Fruit fly (Drosophila melanogaster): ENCODE data around the gene Sap47.
A peak's percentile ranks its signal among the peaks of the same experiment; 100 is the strongest.

The Sap47 gene

DNA sequence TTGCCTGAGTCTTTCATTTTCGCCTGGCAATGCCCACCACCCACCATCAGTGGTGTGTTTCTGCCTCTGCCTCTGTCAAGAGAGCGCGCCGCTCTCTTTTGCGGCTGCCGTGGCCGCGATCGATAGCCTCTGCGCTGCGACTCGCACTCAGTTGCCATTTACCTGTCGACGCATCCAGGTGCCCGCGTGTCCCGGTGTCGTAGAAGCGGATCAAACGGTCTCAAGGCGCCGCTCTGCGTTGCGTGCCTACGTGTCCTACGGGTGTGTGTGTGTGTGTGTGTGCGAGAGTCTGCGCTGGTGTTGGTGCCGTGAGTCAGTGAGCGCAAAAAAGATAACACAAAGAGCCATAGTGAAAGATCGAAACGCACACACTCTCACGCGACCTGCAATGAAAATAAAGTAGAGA, 14.1 kb upstream of the Sap47 start, which contains the start of gene Fbxl7 (continued):
- no peak for TF ChIP-seq CG16779 (tag; optimal IDR thresholded peaks at IDR 0.05)
- no peak for TF ChIP-seq CG9139 (GFP tag; optimal IDR thresholded peaks at IDR 0.05)
- no peak for TF ChIP-seq topi (GFP tag; optimal IDR thresholded peaks at IDR 0.05)
- no peak for TF ChIP-seq Hr4 (GFP tag; optimal IDR thresholded peaks at IDR 0.05)
- TF ChIP-seq CG1621 (tag; optimal IDR thresholded peaks at IDR 0.05), result peak; percentile 36
- peak; percentile 20 for TF ChIP-seq fkh (GFP tag; optimal IDR thresholded peaks at IDR 0.05)
- no peak for TF ChIP-seq Ets21C (GFP tag; optimal IDR thresholded peaks at IDR 0.05)
- no peak for TF ChIP-seq CG6792 (GFP tag; optimal IDR thresholded peaks at IDR 0.05)
- peak; percentile 32 for TF ChIP-seq Eip78C (GFP tag)
- TF ChIP-seq CG6808 (GFP tag; optimal IDR thresholded peaks at IDR 0.05), result no peak
- TF ChIP-seq Smox (GFP tag; optimal IDR thresholded peaks at IDR 0.05), result no peak
- TF ChIP-seq ss (GFP tag; optimal IDR thresholded peaks at IDR 0.05), result peak; percentile 51 to 81
- TF ChIP-seq CG6854 (GFP tag; optimal IDR thresholded peaks at IDR 0.05), result peak; percentile 40
- TF ChIP-seq CG8119 (GFP tag; IDR thresholded peaks at IDR 0.05), result no peak
- TF ChIP-seq svp (GFP tag), result peak; percentile 53
- peak; percentile 71 for TF ChIP-seq eg (GFP tag; IDR thresholded peaks at IDR 0.05)
- TF ChIP-seq CG11902 (GFP tag; optimal IDR thresholded peaks at IDR 0.05), result no peak
- no peak for TF ChIP-seq lz (GFP tag; optimal IDR thresholded peaks at IDR 0.05)
- no peak for TF ChIP-seq CG3919 (GFP tag; optimal IDR thresholded peaks at IDR 0.05)
- no peak for TF ChIP-seq spab (GFP tag; optimal IDR thresholded peaks at IDR 0.05)
- peak; percentile 36 for TF ChIP-seq Sox14 (GFP tag; optimal IDR thresholded peaks at IDR 0.05)
- no peak for TF ChIP-seq CG11762 (GFP tag; optimal IDR thresholded peaks at IDR 0.05; ENCODE audit: insufficient read depth)
- no peak for TF ChIP-seq Eip75B (GFP tag; optimal IDR thresholded peaks at IDR 0.05)
- TF ChIP-seq Sox15 (GFP tag; optimal IDR thresholded peaks at IDR 0.05), result no peak

DNA sequence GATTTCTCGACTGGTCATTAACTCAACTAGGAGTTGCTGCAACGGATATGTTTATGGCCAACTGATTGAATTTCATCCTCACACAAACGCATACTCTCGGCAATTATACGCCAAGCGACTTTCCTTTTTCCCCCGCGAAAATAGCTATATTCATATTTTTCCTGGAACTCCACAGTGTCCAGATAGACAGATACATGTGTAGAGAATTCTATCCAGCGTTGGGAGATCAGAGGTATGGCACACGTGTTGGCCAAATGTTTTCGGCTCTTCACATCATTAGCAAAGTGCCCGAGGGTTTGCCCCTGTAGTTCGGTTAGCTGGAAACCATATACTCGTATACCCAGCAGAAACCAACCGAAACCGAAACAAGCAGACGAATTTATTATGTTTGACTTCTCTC, 13.2 kb upstream of the Sap47 start:
- no peak for TF ChIP-seq CG32006 (GFP tag; optimal IDR thresholded peaks at IDR 0.05)
- no peak for TF ChIP-seq Eip78C (GFP tag)
- no peak for TF ChIP-seq CG11902 (GFP tag; optimal IDR thresholded peaks at IDR 0.05)
- TF ChIP-seq esn (GFP tag; optimal IDR thresholded peaks at IDR 0.05), result no peak
- no peak for TF ChIP-seq CG6792 (GFP tag; optimal IDR thresholded peaks at IDR 0.05)
- no peak for TF ChIP-seq Smox (GFP tag; optimal IDR thresholded peaks at IDR 0.05)
- TF ChIP-seq Sox14 (GFP tag; optimal IDR thresholded peaks at IDR 0.05), result no peak
- no peak for TF ChIP-seq CG10669 (GFP tag; optimal IDR thresholded peaks at IDR 0.05)
- TF ChIP-seq achi (GFP tag; optimal IDR thresholded peaks at IDR 0.05), result no peak
- no peak for TF ChIP-seq Sox102F (GFP tag; optimal IDR thresholded peaks at IDR 0.05)
- TF ChIP-seq Eip93F (GFP tag; optimal IDR thresholded peaks at IDR 0.05), result no peak
- TF ChIP-seq fkh (GFP tag; optimal IDR thresholded peaks at IDR 0.05), result no peak
- no peak for TF ChIP-seq Ets96B (tag; optimal IDR thresholded peaks at IDR 0.05)
- no peak for TF ChIP-seq CG34406 (GFP tag; optimal IDR thresholded peaks at IDR 0.05)

DNA sequence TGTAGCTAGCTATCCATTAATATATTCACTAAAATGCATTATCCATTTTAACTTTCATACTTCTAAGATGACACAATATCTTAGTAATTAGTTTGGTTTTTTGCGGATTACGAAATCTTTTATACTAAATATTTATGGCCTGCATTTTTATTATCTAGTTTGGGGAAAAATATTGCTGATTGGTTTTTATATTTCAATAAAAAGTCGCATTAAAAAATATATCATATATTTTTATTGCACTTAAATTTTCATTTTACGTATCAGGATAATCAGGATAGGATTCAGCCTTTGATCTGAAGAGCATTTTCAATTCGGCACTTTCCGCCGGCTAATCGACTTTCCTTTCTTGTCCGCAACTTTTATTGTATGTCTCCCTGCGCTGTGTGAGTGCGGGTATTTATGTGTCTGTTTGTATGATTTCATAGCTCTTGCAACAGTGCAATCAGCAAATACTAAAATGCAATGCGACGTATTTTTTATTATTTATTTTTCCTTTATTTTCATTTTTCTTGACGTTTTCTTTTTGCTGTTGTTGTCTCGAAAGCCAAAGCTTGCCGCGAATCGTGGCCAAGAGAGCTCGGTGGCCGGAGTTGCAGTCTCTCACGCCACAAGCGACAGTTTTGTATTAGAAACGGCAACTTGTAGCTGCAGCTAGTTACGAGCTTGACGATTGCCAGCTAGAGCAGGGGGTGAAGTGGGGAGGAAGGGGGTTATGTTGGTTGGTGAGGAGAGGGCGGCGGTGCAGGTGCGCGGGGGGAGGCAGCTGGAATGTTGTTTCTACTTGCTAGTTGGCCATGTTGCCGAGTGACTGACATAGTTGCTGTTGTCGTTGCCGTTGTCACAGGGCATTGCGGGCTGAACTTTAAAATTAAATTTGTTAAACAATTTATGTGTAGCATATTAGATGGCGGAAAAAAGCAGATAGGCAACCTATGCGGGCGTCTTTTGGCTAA, 12.0 kb upstream of the Sap47 start:
- TF ChIP-seq acj6 (GFP tag; optimal IDR thresholded peaks at IDR 0.05), result no peak
- TF ChIP-seq vri (GFP tag; optimal IDR thresholded peaks at IDR 0.05), result no peak
- TF ChIP-seq svp (GFP tag), result peak; percentile 47
- peak; percentile 62; the same call in 2 of the 3 replicates for TF ChIP-seq CG8119 (GFP tag; IDR thresholded peaks at IDR 0.05)
- TF ChIP-seq Hr38 (GFP tag; optimal IDR thresholded peaks at IDR 0.05), result no peak
- TF ChIP-seq CG6808 (GFP tag; optimal IDR thresholded peaks at IDR 0.05), result no peak
- no peak for TF ChIP-seq Ets96B (tag; optimal IDR thresholded peaks at IDR 0.05)
- no peak for TF ChIP-seq CG7368 (GFP tag; optimal IDR thresholded peaks at IDR 0.05)
- no peak for TF ChIP-seq CG3919 (GFP tag; optimal IDR thresholded peaks at IDR 0.05)
- no peak for TF ChIP-seq CG10669 (GFP tag; optimal IDR thresholded peaks at IDR 0.05)
- TF ChIP-seq CG15336 (GFP tag; IDR thresholded peaks at IDR 0.05), result peak; percentile 12; the same call in 1 of the 2 replicates
- no peak for TF ChIP-seq fkh (GFP tag; optimal IDR thresholded peaks at IDR 0.05)
- TF ChIP-seq Ets21C (GFP tag; optimal IDR thresholded peaks at IDR 0.05), result no peak
- no peak for TF ChIP-seq Smox (GFP tag; optimal IDR thresholded peaks at IDR 0.05)
- TF ChIP-seq cyc (GFP tag; optimal IDR thresholded peaks at IDR 0.05), result no peak
- no peak for TF ChIP-seq Sox15 (GFP tag; optimal IDR thresholded peaks at IDR 0.05)
- no peak for TF ChIP-seq ss (GFP tag; optimal IDR thresholded peaks at IDR 0.05)
- TF ChIP-seq topi (GFP tag; optimal IDR thresholded peaks at IDR 0.05), result no peak
- TF ChIP-seq lz (GFP tag; optimal IDR thresholded peaks at IDR 0.05), result no peak
- no peak for TF ChIP-seq achi (GFP tag; optimal IDR thresholded peaks at IDR 0.05)
- TF ChIP-seq fd85E (GFP tag; optimal IDR thresholded peaks at IDR 0.05), result no peak
- TF ChIP-seq Sox14 (GFP tag; optimal IDR thresholded peaks at IDR 0.05), result no peak
- TF ChIP-seq spab (GFP tag; optimal IDR thresholded peaks at IDR 0.05), result no peak
- TF ChIP-seq Gug (GFP tag; IDR thresholded peaks at IDR 0.05), result peak; percentile 10; the same call in 1 of the 2 replicates
- peak; percentile 0 for TF ChIP-seq Lpt (GFP tag; optimal IDR thresholded peaks at IDR 0.05)
- TF ChIP-seq Blimp-1 (GFP tag; optimal IDR thresholded peaks at IDR 0.05), result no peak
- peak; percentile 70 for TF ChIP-seq Eip78C (GFP tag)
- TF ChIP-seq CG11762 (GFP tag; optimal IDR thresholded peaks at IDR 0.05; ENCODE audit: insufficient read depth), result no peak
- no peak for TF ChIP-seq CG10631 (GFP tag; optimal IDR thresholded peaks at IDR 0.05)

All from whole organism, prepupa.